Worm (Caenorhabditis elegans): ENCODE data around the gene set-22.
A peak's percentile ranks its signal among the peaks of the same experiment; 100 is the strongest.

- no peak for TF ChIP-seq mdl-1 (tag; optimal IDR thresholded peaks at IDR 0.05)
- no peak for TF ChIP-seq nhr-237 (tag; optimal IDR thresholded peaks at IDR 0.05)
- no peak for TF ChIP-seq ama-1 (optimal IDR thresholded peaks at IDR 0.05)
- TF ChIP-seq ztf-7 (tag; optimal IDR thresholded peaks at IDR 0.05): no peak
- no peak for TF ChIP-seq pha-4 (GFP tag; IDR thresholded peaks at IDR 0.05)
- no peak for TF ChIP-seq pha-4 (tag; optimal IDR thresholded peaks at IDR 0.05)
- no peak for TF ChIP-seq set-16 (GFP tag; IDR thresholded peaks at IDR 0.05)
- TF ChIP-seq ZK546.5 (tag; optimal IDR thresholded peaks at IDR 0.05): no peak
- TF ChIP-seq skn-1 (tag; optimal IDR thresholded peaks at IDR 0.05): no peak
- peak; percentile 15 for TF ChIP-seq hlh-11 (tag; optimal IDR thresholded peaks at IDR 0.05)
- no peak for TF ChIP-seq egl-27 (tag; optimal IDR thresholded peaks at IDR 0.05)
- no peak for TF ChIP-seq zag-1 (tag; optimal IDR thresholded peaks at IDR 0.05)
- TF ChIP-seq ctbp-1 (GFP tag; IDR thresholded peaks at IDR 0.05): no peak
- no peak for TF ChIP-seq dpl-1 (GFP tag; optimal IDR thresholded peaks at IDR 0.05)
Observed at ce11 chrV:10395173-10395766, 41.4 kb upstream of the set-22 start, which contains the start of the genes col-151 and ugt-1.
